Worm (Caenorhabditis elegans): ENCODE measurements around the gene C25E10.17.

The C25E10.17 gene

DNA sequence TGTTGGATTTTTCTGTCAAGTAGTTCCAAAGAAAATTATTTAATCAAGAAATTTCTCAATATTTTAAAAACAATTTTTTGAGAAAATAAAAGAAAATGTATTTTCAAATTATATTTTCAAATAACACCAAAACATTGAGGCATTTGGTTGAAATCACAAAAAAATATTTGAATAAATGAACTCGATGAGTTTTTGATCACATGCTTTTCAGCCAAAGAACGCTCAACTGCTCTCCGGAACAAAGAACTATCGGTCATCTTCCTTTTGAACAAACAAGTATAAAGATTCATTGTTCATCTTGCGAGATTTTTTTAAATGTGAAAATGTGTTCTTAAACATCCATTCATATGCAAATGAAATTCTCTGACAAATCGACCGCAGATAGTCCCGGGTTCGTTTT lies 47.6 kb upstream of the C25E10.17 start:
- TF ChIP-seq ztf-11 (tag; optimal IDR thresholded peaks at IDR 0.05): no peak
- no peak for TF ChIP-seq unc-62 (GFP tag; optimal IDR thresholded peaks at IDR 0.05)
- TF ChIP-seq nhr-28 (tag; optimal IDR thresholded peaks at IDR 0.05): no peak
- TF ChIP-seq ceh-83 (GFP tag; optimal IDR thresholded peaks at IDR 0.05): no peak
- TF ChIP-seq mls-2 (tag; optimal IDR thresholded peaks at IDR 0.05): no peak
- no peak for TF ChIP-seq pha-4 (tag; optimal IDR thresholded peaks at IDR 0.05)
- no peak for TF ChIP-seq lin-13 (tag; optimal IDR thresholded peaks at IDR 0.05)
- no peak for TF ChIP-seq drap-1 (GFP tag; optimal IDR thresholded peaks at IDR 0.05)
- no peak for TF ChIP-seq lsy-2 (tag; optimal IDR thresholded peaks at IDR 0.05)
- no peak for TF ChIP-seq snpc-4 (tag; optimal IDR thresholded peaks at IDR 0.05)
- TF ChIP-seq zip-8 (tag; optimal IDR thresholded peaks at IDR 0.05): no peak
- TF ChIP-seq sem-2 (GFP tag; optimal IDR thresholded peaks at IDR 0.05): no peak
- no peak for TF ChIP-seq nhr-2 (tag; optimal IDR thresholded peaks at IDR 0.05)
- no peak for TF ChIP-seq nhr-76 (tag; optimal IDR thresholded peaks at IDR 0.05)
- TF ChIP-seq unc-120 (tag; optimal IDR thresholded peaks at IDR 0.05; ENCODE audit: poor library complexity, severe bottlenecking): no peak
- no peak for TF ChIP-seq ceh-43 (GFP tag; optimal IDR thresholded peaks at IDR 0.05)

DNA sequence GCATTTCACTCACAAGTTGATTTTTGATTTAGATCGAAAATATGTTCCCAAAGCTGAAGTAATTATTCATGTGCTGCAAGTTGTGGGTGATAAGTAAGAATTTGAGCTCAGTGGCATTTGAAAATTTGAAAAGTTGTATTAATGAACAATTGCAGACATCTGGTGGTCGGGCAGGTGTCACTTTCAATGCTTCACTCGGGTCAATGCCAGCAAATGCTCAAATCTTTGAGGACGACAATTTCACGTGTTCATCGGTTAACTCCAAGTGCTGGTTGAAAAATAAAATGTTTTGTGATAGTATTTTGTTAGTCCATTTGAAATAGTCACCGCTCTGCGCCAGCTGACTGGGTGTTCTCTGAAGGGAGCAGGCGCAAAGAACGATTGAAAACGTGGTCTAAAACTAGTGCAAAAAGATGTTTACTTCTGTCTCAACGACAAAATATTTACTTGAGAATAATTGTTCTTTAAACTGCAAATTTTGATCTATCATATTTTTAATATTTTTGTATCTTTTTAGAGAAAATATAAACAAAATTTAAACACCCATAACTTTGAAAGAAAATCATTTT lies 46.7 kb upstream of the C25E10.17 start:
- TF ChIP-seq ham-2 (GFP tag; optimal IDR thresholded peaks at IDR 0.05) (no peak), hlh-1 (tag; optimal IDR thresholded peaks at IDR 0.05) (peak; percentile 69)

DNA sequence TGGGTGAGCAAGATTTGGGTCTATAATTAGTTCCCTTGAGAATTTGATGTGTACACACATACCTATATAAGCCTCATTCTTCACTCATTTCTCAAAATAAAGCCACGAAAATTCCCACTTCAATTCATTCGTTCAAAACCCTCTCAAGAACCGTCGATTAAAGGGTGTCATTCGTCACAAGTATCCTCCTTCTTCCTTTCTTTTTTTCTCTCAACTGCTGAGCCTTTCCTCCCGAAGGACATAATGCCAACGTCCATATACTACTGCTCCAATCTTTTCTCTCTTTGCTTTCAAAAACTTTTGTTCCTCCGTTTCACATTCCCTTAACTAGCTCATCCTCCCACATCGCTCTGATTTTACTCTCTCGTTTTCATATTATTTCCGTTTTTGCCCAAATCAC lies 44.8 kb upstream of the C25E10.17 start, which contains the start of gene T27E4.1:
Gene T27E4.1, plus strand, starts transcription at position 137 of the 400 bp plus-strand sequence.
- TF ChIP-seq zip-8 (tag; optimal IDR thresholded peaks at IDR 0.05): no peak
- no peak for TF ChIP-seq hlh-1 (tag; optimal IDR thresholded peaks at IDR 0.05)
- TF ChIP-seq unc-120 (tag; optimal IDR thresholded peaks at IDR 0.05; ENCODE audit: poor library complexity, severe bottlenecking): no peak
- TF ChIP-seq ceh-43 (GFP tag; optimal IDR thresholded peaks at IDR 0.05): no peak

DNA sequence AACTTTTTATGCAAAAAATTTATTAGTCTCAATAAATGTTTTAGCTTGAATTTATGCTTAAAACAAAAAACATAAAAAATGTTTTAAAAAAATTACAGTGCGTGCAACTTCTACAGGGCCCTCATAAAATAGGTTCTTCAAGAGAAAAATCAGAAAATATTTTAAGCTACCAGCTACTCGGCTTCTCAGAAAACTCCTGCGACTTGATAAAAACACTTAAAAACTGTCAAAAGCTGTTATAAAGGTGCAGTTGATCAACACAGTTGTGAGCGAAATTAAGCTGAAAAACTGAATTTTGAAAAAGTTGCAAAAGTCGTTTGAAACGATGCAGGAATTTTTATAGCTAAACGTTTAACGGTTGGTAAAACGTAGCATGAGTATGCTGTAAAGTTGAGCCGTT lies 41.4 kb upstream of the C25E10.17 start:
- peak; percentile 63 for TF ChIP-seq mls-2 (tag; optimal IDR thresholded peaks at IDR 0.05)
- no peak for TF ChIP-seq snpc-4 (tag; optimal IDR thresholded peaks at IDR 0.05)

DNA sequence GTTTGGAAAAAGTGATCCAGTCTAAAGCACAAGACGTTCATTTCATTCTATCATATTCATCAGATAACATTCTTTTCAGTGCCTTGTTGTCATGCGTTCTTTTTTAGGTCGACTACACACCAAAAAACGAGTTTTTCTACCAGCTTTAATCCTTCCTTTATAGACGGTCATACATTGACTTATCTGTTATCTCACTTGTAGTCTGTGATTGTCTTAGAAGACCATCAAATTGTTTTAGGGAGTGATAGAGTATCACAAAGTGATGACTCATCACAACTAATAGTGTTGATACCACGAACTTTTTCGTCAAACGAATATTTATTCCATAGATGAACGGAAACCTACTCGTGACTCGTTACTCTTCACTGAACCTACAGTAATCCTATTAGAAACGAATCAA lies 38.4 kb upstream of the C25E10.17 start:
- TF ChIP-seq elt-3 (tag; optimal IDR thresholded peaks at IDR 0.05) (no peak), mep-1 (tag; optimal IDR thresholded peaks at IDR 0.05) (no peak), lsy-2 (tag; optimal IDR thresholded peaks at IDR 0.05) (no peak), M03D4.4 (tag; optimal IDR thresholded peaks at IDR 0.05) (no peak), lin-13 (tag; optimal IDR thresholded peaks at IDR 0.05) (no peak), nhr-237 (tag; optimal IDR thresholded peaks at IDR 0.05) (no peak), nhr-12 (tag; optimal IDR thresholded peaks at IDR 0.05) (no peak), ceh-43 (GFP tag; optimal IDR thresholded peaks at IDR 0.05) (no peak), ces-1 (GFP tag; optimal IDR thresholded peaks at IDR 0.05) (no peak), pha-4 (tag; optimal IDR thresholded peaks at IDR 0.05) (no peak), ztf-11 (tag; optimal IDR thresholded peaks at IDR 0.05) (no peak), cnd-1 (tag; optimal IDR thresholded peaks at IDR 0.05) (no peak), unc-62 (GFP tag; optimal IDR thresholded peaks at IDR 0.05) (no peak), ham-2 (GFP tag; optimal IDR thresholded peaks at IDR 0.05) (no peak), nhr-76 (tag; optimal IDR thresholded peaks at IDR 0.05) (no peak), bed-3 (GFP tag; optimal IDR thresholded peaks at IDR 0.05) (no peak), sptf-1 (tag; optimal IDR thresholded peaks at IDR 0.05) (no peak), mab-5 (tag; optimal IDR thresholded peaks at IDR 0.05) (no peak), elt-1 (tag; optimal IDR thresholded peaks at IDR 0.05; ENCODE audit: borderline replicate concordance, insufficient read depth) (no peak), flh-1 (GFP tag; optimal IDR thresholded peaks at IDR 0.05) (no peak)

DNA sequence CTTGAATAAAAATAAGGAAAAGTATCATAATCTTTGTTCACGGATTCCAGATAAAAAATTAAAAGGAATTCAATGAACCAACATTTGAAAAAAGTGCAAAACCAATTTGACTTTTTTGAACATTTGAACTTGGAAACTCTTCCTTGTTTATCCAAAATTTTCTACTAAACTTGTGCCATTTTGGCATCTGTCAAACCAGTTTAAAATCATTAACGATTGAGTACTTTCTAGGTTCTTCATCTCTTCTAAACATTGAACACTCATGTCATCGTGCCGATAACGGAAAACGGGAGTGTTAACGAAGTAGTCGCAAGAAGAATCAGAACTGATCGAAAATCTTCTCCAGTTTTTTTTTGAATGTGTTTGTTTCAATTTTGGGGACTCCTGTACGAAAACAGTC lies 36.8 kb upstream of the C25E10.17 start:
- TF ChIP-seq ceh-43 (GFP tag; optimal IDR thresholded peaks at IDR 0.05) (no peak), bed-3 (GFP tag; optimal IDR thresholded peaks at IDR 0.05) (no peak), unc-39 (tag; optimal IDR thresholded peaks at IDR 0.05) (no peak), mep-1 (tag; optimal IDR thresholded peaks at IDR 0.05) (no peak), zip-8 (tag; optimal IDR thresholded peaks at IDR 0.05) (no peak)
